Fruit fly (Drosophila melanogaster) whole organism, embryonic: ENCODE measurements around the gene CG9673.

Source experiments
- ATbp ChIP-seq: fragments of 200-800 bp; sonication (Bioruptor generic); optimal IDR thresholded peaks from 2 replicates; lab custom pipeline; 2017; ENCODE audit warnings: missing biosample characterization, mild to moderate bottlenecking, missing genetic modification characterization, missing genetic modification reagents
- B-H1 ChIP-seq: fragments of 200-800 bp; sonication (Bioruptor generic); IDR thresholded peaks from 3 replicates; pipeline ENCODE4 v1.3.6; 2022; ENCODE audit warnings: missing biosample characterization, missing genetic modification characterization
- B-H2 ChIP-seq: fragments of 200-800 bp; sonication (Bioruptor generic); optimal IDR thresholded peaks from 2 replicates; lab custom pipeline; 2018; ENCODE audit warnings: missing biosample characterization, mild to moderate bottlenecking, missing genetic modification characterization
- Bteb2 ChIP-seq: fragments of 200-800 bp; sonication (Bioruptor generic); optimal IDR thresholded peaks from 2 replicates; lab custom pipeline; 2016; ENCODE audit warnings: missing biosample characterization, missing genetic modification characterization
- CG10274 ChIP-seq: fragments of 200-800 bp; sonication (Bioruptor generic); optimal IDR thresholded peaks from 3 replicates; lab custom pipeline; 2017; ENCODE audit warnings: missing biosample characterization, mild to moderate bottlenecking, missing genetic modification characterization
- CG17912 ChIP-seq: fragments of 200-800 bp; sonication (Bioruptor generic); optimal IDR thresholded peaks from 2 replicates; lab custom pipeline; 2018; ENCODE audit warnings: missing biosample characterization, mild to moderate bottlenecking, missing genetic modification characterization
- CG1832 ChIP-seq: fragments of 200-800 bp; sonication (Bioruptor generic); optimal IDR thresholded peaks from 2 replicates; lab custom pipeline; 2017; ENCODE audit warnings: missing biosample characterization, mild to moderate bottlenecking, missing genetic modification characterization, inconsistent platforms
- CG33557 ChIP-seq: fragments of 200-800 bp; sonication (Bioruptor generic); optimal IDR thresholded peaks from 2 replicates; lab custom pipeline; 2019; ENCODE audit warnings: missing biosample characterization, mild to moderate bottlenecking, missing genetic modification characterization, moderate library complexity
- CG34422 ChIP-seq: fragments of 200-800 bp; sonication (Bioruptor generic); IDR thresholded peaks from 3 replicates; pipeline ENCODE4 v1.3.6; 2022; ENCODE audit warnings: missing biosample characterization, missing genetic modification characterization
- CG3847 ChIP-seq: fragments of 200-800 bp; sonication (Bioruptor generic); IDR thresholded peaks from 2 replicates; pipeline ENCODE4 v1.3.6; 2022; ENCODE audit warnings: missing biosample characterization, missing genetic modification characterization
- CG42726 ChIP-seq: fragments of 200-800 bp; sonication (Bioruptor generic); IDR thresholded peaks from 2 replicates; pipeline ENCODE4 v1.3.6; 2022; ENCODE audit warnings: missing biosample characterization, missing genetic modification characterization; ENCODE audit not compliant: partially characterized antibody
- CG4360 ChIP-seq: fragments of 200-800 bp; sonication (Bioruptor generic); IDR thresholded peaks from 2 replicates; pipeline ENCODE4 v1.3.6; 2022; ENCODE audit warnings: missing biosample characterization, missing genetic modification characterization
- CG4617 ChIP-seq: fragments of 200-800 bp; sonication (Bioruptor generic); optimal IDR thresholded peaks from 3 replicates; lab custom pipeline; 2016; ENCODE audit warnings: missing biosample characterization, missing genetic modification characterization, borderline replicate concordance
- CG7372 ChIP-seq: fragments of 200-800 bp; sonication (Bioruptor generic); IDR thresholded peaks from 2 replicates; pipeline ENCODE4 v1.3.6; 2022; ENCODE audit warnings: missing biosample characterization, missing genetic modification characterization
- CG9797 ChIP-seq: fragments of 200-800 bp; sonication (Bioruptor generic); optimal IDR thresholded peaks from 3 replicates; lab custom pipeline; 2018; ENCODE audit warnings: missing biosample characterization, mild to moderate bottlenecking, missing genetic modification characterization
- CG9817 ChIP-seq: fragments of 200-800 bp; sonication (Bioruptor generic); optimal IDR thresholded peaks from 2 replicates; lab custom pipeline; 2018; ENCODE audit warnings: missing biosample characterization, mild to moderate bottlenecking, missing genetic modification characterization, moderate library complexity
- CG9876 ChIP-seq: fragments of 200-800 bp; sonication (Bioruptor generic); optimal IDR thresholded peaks from 2 replicates; lab custom pipeline; 2016; ENCODE audit warnings: missing biosample characterization, missing genetic modification characterization
- D ChIP-seq, 2 experiments: fragments of 200-800 bp in 1 of 2; fragments of >200 bp in 1 of 2; sonication (Bioruptor generic) in 1 of 2; optimal IDR thresholded peaks; 2 replicates in 1 of 2; 3 replicates in 1 of 2; lab custom pipeline; 2017; ENCODE audit warnings: mild to moderate bottlenecking in 1 of 2, missing biosample characterization in 1 of 2, missing genetic modification characterization in 1 of 2, missing genetic modification reagents in 1 of 2
- D19A ChIP-seq: fragments of 200-800 bp; optimal IDR thresholded peaks from 3 replicates; lab custom pipeline; 2019; ENCODE audit warnings: missing biosample characterization, mild to moderate bottlenecking, missing genetic modification characterization, moderate library complexity
- Dad ChIP-seq: fragments of 200-800 bp; sonication (Bioruptor generic); optimal IDR thresholded peaks from 3 replicates; lab custom pipeline; 2016; ENCODE audit warnings: missing biosample characterization, missing genetic modification characterization
- Dip2 ChIP-seq: fragments of 200-800 bp; sonication (Bioruptor generic); IDR thresholded peaks from 2 replicates; pipeline ENCODE4 v1.3.6; 2022; ENCODE audit warnings: missing biosample characterization, missing genetic modification characterization
- Dll ChIP-seq: fragments of 200-800 bp; sonication (Bioruptor generic); IDR thresholded peaks from 4 replicates; pipeline ENCODE4 v1.3.6; 2022; ENCODE audit warnings: missing biosample characterization, missing genetic modification characterization; ENCODE audit not compliant: partially characterized antibody
- Eip74EF ChIP-seq, 2 experiments: fragments of 200-800 bp in 1 of 2; fragments of >200 bp in 1 of 2; sonication (Bioruptor generic) in 1 of 2; optimal IDR thresholded peaks; 2 replicates each; lab custom pipeline; 2017 to 2019; ENCODE audit warnings: missing biosample characterization in 2 of 2, missing genetic modification characterization in 2 of 2, mild to moderate bottlenecking in 1 of 2, moderate library complexity in 1 of 2
- H15 ChIP-seq: fragments of 200-800 bp; sonication (Bioruptor generic); IDR thresholded peaks from 3 replicates; pipeline ENCODE4 v1.3.6; 2022; ENCODE audit warnings: missing biosample characterization, missing genetic modification characterization
- Hmr ChIP-seq: fragments of 200-800 bp; sonication (Bioruptor generic); optimal IDR thresholded peaks from 3 replicates; lab custom pipeline; 2017; ENCODE audit warnings: mild to moderate bottlenecking, missing biosample characterization, missing genetic modification reagents, missing genetic modification characterization
- Med ChIP-seq: fragments of 200-800 bp; sonication (Bioruptor generic); peaks from one replicate; lab custom pipeline; 2016; ENCODE audit warnings: missing biosample characterization, missing genetic modification characterization, mild to moderate bottlenecking, inconsistent platforms, moderate library complexity
- Myb ChIP-seq: fragments of 200-800 bp; sonication (Bioruptor generic); optimal IDR thresholded peaks from 2 replicates; lab custom pipeline; 2016; ENCODE audit warnings: missing biosample characterization, missing genetic modification characterization
- Oaz ChIP-seq: fragments of 200-800 bp; sonication (Bioruptor generic); IDR thresholded peaks from 2 replicates; pipeline ENCODE4 v1.3.6; 2022; ENCODE audit warnings: missing biosample characterization, missing genetic modification characterization
- Rx ChIP-seq: fragments of 200-800 bp; sonication (Bioruptor generic); IDR thresholded peaks from 2 replicates; pipeline ENCODE4 v1.3.6; 2022; ENCODE audit warnings: missing biosample characterization, missing genetic modification characterization
- Trl ChIP-seq, 3 experiments: fragments of >200 bp in 2 of 3; fragments of 200-800 bp in 1 of 3; sonication (Bioruptor generic) in 1 of 3; optimal IDR thresholded peaks; 2 replicates in 1 of 3; 3 replicates in 2 of 3; lab custom pipeline; 2016 to 2017; ENCODE audit warnings: missing biosample characterization in 1 of 3, missing genetic modification characterization in 1 of 3
- abd-A ChIP-seq: fragments of 200-800 bp; sonication (Bioruptor generic); optimal IDR thresholded peaks from 3 replicates; lab custom pipeline; 2019; ENCODE audit warnings: missing biosample characterization, mild to moderate bottlenecking, missing genetic modification characterization, moderate library complexity
- ap ChIP-seq: fragments of 200-800 bp; sonication (Bioruptor generic); IDR thresholded peaks from 2 replicates; pipeline ENCODE4 v1.3.6; 2022; ENCODE audit warnings: missing biosample characterization, missing genetic modification characterization
- bsh ChIP-seq, 2 experiments: fragments of 200-800 bp; sonication (Bioruptor generic); optimal IDR thresholded peaks; 2 replicates each; lab custom pipeline; 2017 to 2018; ENCODE audit warnings: mild to moderate bottlenecking in 2 of 2, missing biosample characterization in 2 of 2, missing genetic modification characterization in 2 of 2, moderate library complexity in 1 of 2
- chn ChIP-seq: fragments of 200-800 bp; sonication (Bioruptor generic); optimal IDR thresholded peaks from 2 replicates; lab custom pipeline; 2016; ENCODE audit warnings: missing biosample characterization, missing genetic modification characterization
- ci ChIP-seq: fragments of 200-800 bp; sonication (Bioruptor generic); IDR thresholded peaks from 3 replicates; pipeline ENCODE4 v1.3.6; 2022; ENCODE audit warnings: missing biosample characterization, missing genetic modification characterization
- ewg ChIP-seq: fragments of 200-800 bp; sonication (Bioruptor generic); optimal IDR thresholded peaks from 3 replicates; lab custom pipeline; 2017; ENCODE audit warnings: mild to moderate bottlenecking, missing biosample characterization, missing genetic modification reagents, missing genetic modification characterization
- ftz-f1 ChIP-seq: fragments of 200-800 bp; sonication (Bioruptor generic); optimal IDR thresholded peaks from 2 replicates; lab custom pipeline; 2016; ENCODE audit warnings: missing biosample characterization, missing genetic modification characterization
- hbn ChIP-seq: fragments of 200-800 bp; sonication (Bioruptor generic); IDR thresholded peaks from 2 replicates; pipeline ENCODE4 v1.3.6; 2022; ENCODE audit warnings: missing biosample characterization, missing genetic modification characterization; ENCODE audit not compliant: partially characterized antibody
- inv ChIP-seq: fragments of 200-800 bp; sonication (Bioruptor generic); IDR thresholded peaks from 2 replicates; pipeline ENCODE4 v1.3.6; 2022; ENCODE audit warnings: missing biosample characterization, missing genetic modification characterization; ENCODE audit not compliant: partially characterized antibody
- jing ChIP-seq: fragments of 200-800 bp; sonication (Bioruptor generic); optimal IDR thresholded peaks from 2 replicates; lab custom pipeline; 2018; ENCODE audit warnings: missing biosample characterization, mild to moderate bottlenecking, missing genetic modification characterization
- pan ChIP-seq, 4 experiments: fragments of >200 bp in 3 of 4; fragments of 200-800 bp in 1 of 4; sonication (Bioruptor generic) in 1 of 4; optimal IDR thresholded peaks in 3 of 4; IDR thresholded peaks in 1 of 4; 2 replicates each; pipeline versions ENCODE4 v1.3.6 to Lab custom; 2017 to 2022; ENCODE audit warnings: missing biosample characterization in 2 of 4, missing genetic modification characterization in 2 of 4, mixed read lengths in 1 of 4
- pb ChIP-seq: fragments of 200-800 bp; sonication (Bioruptor generic); optimal IDR thresholded peaks from 3 replicates; lab custom pipeline; 2016; ENCODE audit warnings: missing biosample characterization, missing genetic modification characterization
- psq ChIP-seq: fragments of 200-800 bp; sonication (Bioruptor generic); optimal IDR thresholded peaks from 2 replicates; lab custom pipeline; 2017; ENCODE audit warnings: missing biosample characterization, missing genetic modification characterization
- pzg ChIP-seq: fragments of 200-800 bp; sonication (Bioruptor generic); optimal IDR thresholded peaks from 3 replicates; lab custom pipeline; 2018; ENCODE audit warnings: missing biosample characterization, mild to moderate bottlenecking, missing genetic modification characterization, moderate library complexity
- scrt ChIP-seq: fragments of 200-800 bp; sonication (Bioruptor generic); optimal IDR thresholded peaks from 2 replicates; lab custom pipeline; 2018; ENCODE audit warnings: missing biosample characterization, mild to moderate bottlenecking, missing genetic modification characterization, moderate library complexity
- sd ChIP-seq: fragments of 200-800 bp; sonication (Bioruptor generic); optimal IDR thresholded peaks from 3 replicates; lab custom pipeline; 2018; ENCODE audit warnings: missing biosample characterization, mild to moderate bottlenecking, missing genetic modification characterization, moderate library complexity
- vfl ChIP-seq: fragments of 200-800 bp; sonication (Bioruptor generic); optimal IDR thresholded peaks from 2 replicates; lab custom pipeline; 2016; ENCODE audit warnings: missing biosample characterization, missing genetic modification characterization
- zen ChIP-seq: fragments of 200-800 bp; sonication (Bioruptor generic); optimal IDR thresholded peaks from 3 replicates; lab custom pipeline; 2018; ENCODE audit warnings: missing biosample characterization, mild to moderate bottlenecking, missing genetic modification characterization, moderate library complexity

Gene CG9673

dm6 chrX:16655724-16656235 is 47.9 kb downstream of the CG9673 start (continued):
- TF ChIP-seq Myb (GFP tag; lab: Kevin White, UChicago): no peak
- peak; percentile 11 for TF ChIP-seq Hmr (GFP tag; lab: Kevin White, UChicago)
- no peak for TF ChIP-seq CG1832
- TF ChIP-seq hbn (GFP tag; lab: Robert Waterston, UW): no peak
- no peak for TF ChIP-seq Eip74EF (GFP tag; optimal IDR thresholded peaks at IDR 0.05; lab: Kevin White, UChicago)
- no peak for TF ChIP-seq jing
- no peak for TF ChIP-seq ap (GFP tag; lab: Robert Waterston, UW)
- peak; percentile 28 for TF ChIP-seq B-H2 (GFP tag; lab: Kevin White, UChicago)
- peak; percentile 42 for TF ChIP-seq D19A (tag; lab: Kevin White, UChicago)
- TF ChIP-seq CG42726 (GFP tag; lab: Robert Waterston, UW): no peak
- peak; percentile 90 for TF ChIP-seq Med (GFP tag; lab: Kevin White, UChicago)
- TF ChIP-seq vfl (GFP tag; lab: Kevin White, UChicago): no peak
- TF ChIP-seq Dad (GFP tag; lab: Kevin White, UChicago): no peak
- no peak for TF ChIP-seq Dip2 (GFP tag; lab: Robert Waterston, UW)
- TF ChIP-seq CG10274: no peak
- no peak for TF ChIP-seq CG9817 (tag; lab: Kevin White, UChicago)
- no peak for TF ChIP-seq pan (optimal IDR thresholded peaks at IDR 0.05; lab: Kevin White, UChicago)
- TF ChIP-seq pan (GFP tag; optimal IDR thresholded peaks at IDR 0.05 in 1 of 2, IDR thresholded peaks at IDR 0.05 in 1 of 2): no peak
- TF ChIP-seq H15 (GFP tag; lab: Robert Waterston, UW): no peak
- peak; percentile 51 for TF ChIP-seq CG33557
- no peak for TF ChIP-seq ftz-f1 (GFP tag; lab: Kevin White, UChicago)
- 0 out of 4 replicates have a peak, but pooled peaks have one; percentile 13 for TF ChIP-seq Dll (GFP tag; lab: Robert Waterston, UW)
- no peak for TF ChIP-seq ewg (GFP tag; lab: Kevin White, UChicago)

dm6 chrX:16654931-16655409 is 48.7 kb downstream of the CG9673 start, which contains the start of the genes Nemp and r:
Gene Nemp, minus strand, starts transcription at chrX:16655015.
Gene r, plus strand, starts transcription at chrX:16655359.
- peak; percentile 68 for TF ChIP-seq inv (GFP tag; lab: Robert Waterston, UW)
- TF ChIP-seq psq: no peak
- TF ChIP-seq CG3847: no peak
- TF ChIP-seq Rx (GFP tag; lab: Robert Waterston, UW): no peak
- no peak for TF ChIP-seq Oaz
- no peak for TF ChIP-seq CG4360 (GFP tag; lab: Robert Waterston, UW)
- TF ChIP-seq sd (tag; lab: Kevin White, UChicago): peak; percentile 39
- TF ChIP-seq CG34422 (GFP tag; lab: Robert Waterston, UW): no peak
- TF ChIP-seq CG9797 (GFP tag; lab: Kevin White, UChicago): peak; percentile 55
- TF ChIP-seq B-H1 (GFP tag; lab: Robert Waterston, UW): no peak
- TF ChIP-seq CG7372 (GFP tag; lab: Robert Waterston, UW): no peak
- TF ChIP-seq ci: no peak
- peak; percentile 70 for TF ChIP-seq pzg (GFP tag; lab: Kevin White, UChicago)
- no peak for TF ChIP-seq pb (GFP tag; lab: Kevin White, UChicago)
- TF ChIP-seq chn (GFP tag; lab: Kevin White, UChicago): no peak
- no peak for TF ChIP-seq ATbp (GFP tag; lab: Kevin White, UChicago)
- peak; percentile 14 for TF ChIP-seq CG4617 (GFP tag; lab: Kevin White, UChicago)
- no peak for TF ChIP-seq bsh (GFP tag; optimal IDR thresholded peaks at IDR 0.05; lab: Kevin White, UChicago)
- peak; percentile 65 for TF ChIP-seq hbn (GFP tag; lab: Robert Waterston, UW)
- no peak for TF ChIP-seq CG9876 (GFP tag; lab: Kevin White, UChicago)
- TF ChIP-seq scrt (GFP tag; lab: Kevin White, UChicago): no peak
- TF ChIP-seq Trl (optimal IDR thresholded peaks at IDR 0.05; lab: Kevin White, UChicago): no peak
- TF ChIP-seq Trl (GFP tag; optimal IDR thresholded peaks at IDR 0.05; lab: Kevin White, UChicago): no peak
- no peak for TF ChIP-seq D (optimal IDR thresholded peaks at IDR 0.05; lab: Kevin White, UChicago)
- no peak for TF ChIP-seq D (GFP tag; optimal IDR thresholded peaks at IDR 0.05; lab: Kevin White, UChicago)
- no peak for TF ChIP-seq CG17912
- no peak for TF ChIP-seq zen (tag; lab: Kevin White, UChicago)
- no peak for TF ChIP-seq Bteb2 (GFP tag; lab: Kevin White, UChicago)
- TF ChIP-seq abd-A: no peak
